Fruit fly (Drosophila melanogaster) whole organism, embryonic: ENCODE data around the gene ZnT63C.

Experiments
- Abd-B ChIP-seq: fragments of 200-800 bp; sonication (Bioruptor generic); optimal IDR thresholded peaks from 2 replicates; lab custom pipeline; 2018; ENCODE audit warnings: missing biosample characterization, mild to moderate bottlenecking, missing genetic modification characterization, moderate library complexity
- Bgb ChIP-seq: fragments of 200-800 bp; sonication (Bioruptor generic); IDR thresholded peaks from 2 replicates; pipeline ENCODE4 v1.3.6; 2022; ENCODE audit warnings: missing biosample characterization, missing genetic modification characterization; ENCODE audit not compliant: partially characterized antibody
- CG11456 ChIP-seq: fragments of 200-800 bp; sonication (Bioruptor generic); IDR thresholded peaks from 3 replicates; pipeline ENCODE4 v1.3.6; 2022; ENCODE audit warnings: missing biosample characterization, missing genetic modification characterization
- CG14014 ChIP-seq: fragments of 200-800 bp; sonication (Bioruptor generic); IDR thresholded peaks from 2 replicates; pipeline ENCODE4 v1.3.6; 2022; ENCODE audit warnings: missing biosample characterization, missing genetic modification characterization
- CG14050 ChIP-seq: fragments of 200-800 bp; sonication (Bioruptor generic); IDR thresholded peaks from 3 replicates; pipeline ENCODE4 v1.3.6; 2022; ENCODE audit warnings: missing biosample characterization, missing genetic modification characterization
- CG17385 ChIP-seq: fragments of 200-800 bp; sonication (Bioruptor generic); optimal IDR thresholded peaks from 3 replicates; lab custom pipeline; 2018; ENCODE audit warnings: missing biosample characterization, mild to moderate bottlenecking, missing genetic modification characterization
- CG17612 ChIP-seq: fragments of 200-800 bp; sonication (Bioruptor generic); IDR thresholded peaks from 2 replicates; pipeline ENCODE4 v1.3.6; 2022; ENCODE audit warnings: missing biosample characterization, missing genetic modification characterization
- CG2120 ChIP-seq: fragments of 200-800 bp; sonication (Bioruptor generic); optimal IDR thresholded peaks from 3 replicates; lab custom pipeline; 2016; ENCODE audit warnings: missing biosample characterization, missing genetic modification characterization
- CG2875 ChIP-seq: fragments of 200-800 bp; sonication (Bioruptor generic); optimal IDR thresholded peaks from 2 replicates; lab custom pipeline; 2017; ENCODE audit warnings: missing biosample characterization, mild to moderate bottlenecking, missing genetic modification characterization, missing genetic modification reagents
- CG3407 ChIP-seq: fragments of 200-800 bp; sonication (Bioruptor generic); optimal IDR thresholded peaks from 2 replicates; lab custom pipeline; 2018; ENCODE audit warnings: missing biosample characterization, mild to moderate bottlenecking, missing genetic modification characterization
- CG3838 ChIP-seq: fragments of 200-800 bp; sonication (Bioruptor generic); optimal IDR thresholded peaks from 3 replicates; lab custom pipeline; 2016; ENCODE audit warnings: missing biosample characterization, missing genetic modification characterization
- CG4328 ChIP-seq: fragments of 200-800 bp; sonication (Bioruptor generic); optimal IDR thresholded peaks from 3 replicates; lab custom pipeline; 2017; ENCODE audit warnings: missing biosample characterization, missing genetic modification reagents, missing genetic modification characterization
- CG4617 ChIP-seq: fragments of 200-800 bp; sonication (Bioruptor generic); optimal IDR thresholded peaks from 3 replicates; lab custom pipeline; 2016; ENCODE audit warnings: missing biosample characterization, missing genetic modification characterization, borderline replicate concordance
- CG5953 ChIP-seq: fragments of 200-800 bp; sonication (Bioruptor generic); IDR thresholded peaks from 2 replicates; pipeline ENCODE4 v1.3.6; 2022; ENCODE audit warnings: missing biosample characterization, missing genetic modification characterization
- CG6689 ChIP-seq: fragments of 200-800 bp; sonication (Bioruptor generic); IDR thresholded peaks from 2 replicates; pipeline ENCODE4 v1.3.6; 2022; ENCODE audit warnings: missing biosample characterization, missing genetic modification characterization
- CG7372 ChIP-seq: fragments of 200-800 bp; sonication (Bioruptor generic); IDR thresholded peaks from 2 replicates; pipeline ENCODE4 v1.3.6; 2022; ENCODE audit warnings: missing biosample characterization, missing genetic modification characterization
- CG7556 ChIP-seq: fragments of 200-800 bp; sonication (Bioruptor generic); optimal IDR thresholded peaks from 2 replicates; lab custom pipeline; 2017; ENCODE audit warnings: missing biosample characterization, mild to moderate bottlenecking, missing genetic modification characterization
- CG7963 ChIP-seq: fragments of 200-800 bp; sonication (Bioruptor generic); IDR thresholded peaks from 3 replicates; pipeline ENCODE4 v1.3.6; 2022; ENCODE audit warnings: missing biosample characterization, missing genetic modification characterization; ENCODE audit not compliant: partially characterized antibody
- CG8359 ChIP-seq: fragments of 200-800 bp; sonication (Bioruptor generic); optimal IDR thresholded peaks from 2 replicates; lab custom pipeline; 2017; ENCODE audit warnings: missing biosample characterization, mild to moderate bottlenecking, missing genetic modification characterization, borderline replicate concordance
- CG9797 ChIP-seq: fragments of 200-800 bp; sonication (Bioruptor generic); optimal IDR thresholded peaks from 3 replicates; lab custom pipeline; 2018; ENCODE audit warnings: missing biosample characterization, mild to moderate bottlenecking, missing genetic modification characterization
- D ChIP-seq, 2 experiments: fragments of 200-800 bp in 1 of 2; fragments of >200 bp in 1 of 2; sonication (Bioruptor generic) in 1 of 2; optimal IDR thresholded peaks; 2 replicates in 1 of 2; 3 replicates in 1 of 2; lab custom pipeline; 2017; ENCODE audit warnings: mild to moderate bottlenecking in 1 of 2, missing biosample characterization in 1 of 2, missing genetic modification characterization in 1 of 2, missing genetic modification reagents in 1 of 2
- Dip2 ChIP-seq: fragments of 200-800 bp; sonication (Bioruptor generic); IDR thresholded peaks from 2 replicates; pipeline ENCODE4 v1.3.6; 2022; ENCODE audit warnings: missing biosample characterization, missing genetic modification characterization
- Dp ChIP-seq: fragments of 200-800 bp; sonication (Bioruptor generic); optimal IDR thresholded peaks from 2 replicates; lab custom pipeline; 2018; ENCODE audit warnings: missing biosample characterization, mild to moderate bottlenecking, missing genetic modification characterization, moderate library complexity
- Eip74EF ChIP-seq, 2 experiments: fragments of 200-800 bp in 1 of 2; fragments of >200 bp in 1 of 2; sonication (Bioruptor generic) in 1 of 2; optimal IDR thresholded peaks; 2 replicates each; lab custom pipeline; 2017 to 2019; ENCODE audit warnings: missing biosample characterization in 2 of 2, missing genetic modification characterization in 2 of 2, mild to moderate bottlenecking in 1 of 2, moderate library complexity in 1 of 2
- Ets97D ChIP-seq: fragments of 200-800 bp; sonication (Bioruptor generic); optimal IDR thresholded peaks from 3 replicates; lab custom pipeline; 2016; ENCODE audit warnings: missing biosample characterization, missing genetic modification characterization
- H2.0 ChIP-seq: fragments of 200-800 bp; sonication (Bioruptor generic); IDR thresholded peaks from 2 replicates; pipeline ENCODE4 v1.3.6; 2022; ENCODE audit warnings: missing biosample characterization, missing genetic modification characterization
- Hand ChIP-seq: fragments of 200-800 bp; sonication (Bioruptor generic); optimal IDR thresholded peaks from 2 replicates; lab custom pipeline; 2017; ENCODE audit warnings: mild to moderate bottlenecking, missing biosample characterization, missing genetic modification reagents, missing genetic modification characterization
- Hmr ChIP-seq: fragments of 200-800 bp; sonication (Bioruptor generic); optimal IDR thresholded peaks from 3 replicates; lab custom pipeline; 2017; ENCODE audit warnings: mild to moderate bottlenecking, missing biosample characterization, missing genetic modification reagents, missing genetic modification characterization
- Hr39 ChIP-seq: fragments of >200 bp; optimal IDR thresholded peaks from 2 replicates; lab custom pipeline; 2017
- MESR4 ChIP-seq: fragments of 200-800 bp; sonication (Bioruptor generic); optimal IDR thresholded peaks from 2 replicates; lab custom pipeline; 2018; ENCODE audit warnings: missing biosample characterization, mild to moderate bottlenecking, missing genetic modification characterization, moderate library complexity
- Mad ChIP-seq: fragments of 200-800 bp; sonication (Bioruptor generic); optimal IDR thresholded peaks from 2 replicates; lab custom pipeline; 2016; ENCODE audit warnings: missing biosample characterization, missing genetic modification characterization
- Mrtf ChIP-seq: fragments of 200-800 bp; sonication (Bioruptor generic); IDR thresholded peaks from 3 replicates; pipeline ENCODE4 v1.3.6; 2022; ENCODE audit warnings: missing biosample characterization, missing genetic modification characterization
- Scr ChIP-seq: fragments of 200-800 bp; sonication (Bioruptor generic); IDR thresholded peaks from 2 replicates; pipeline ENCODE4 v1.3.6; 2022; ENCODE audit warnings: missing biosample characterization, missing genetic modification characterization; ENCODE audit not compliant: partially characterized antibody
- Sin3A ChIP-seq: fragments of >200 bp; optimal IDR thresholded peaks from 2 replicates; lab custom pipeline; 2018
- bbx ChIP-seq: fragments of 200-800 bp; sonication (Bioruptor generic); IDR thresholded peaks from 2 replicates; pipeline ENCODE4 v1.3.6; 2022; ENCODE audit warnings: missing biosample characterization, missing genetic modification characterization; ENCODE audit not compliant: partially characterized antibody
- btn ChIP-seq: fragments of 200-800 bp; sonication (Bioruptor generic); optimal IDR thresholded peaks from 2 replicates; lab custom pipeline; 2016; ENCODE audit warnings: missing biosample characterization, missing genetic modification characterization
- cas ChIP-seq: fragments of 200-800 bp; sonication (Bioruptor generic); IDR thresholded peaks from 2 replicates; pipeline ENCODE4 v1.3.6; 2022; ENCODE audit warnings: missing biosample characterization, missing genetic modification characterization
- crc ChIP-seq: fragments of 200-800 bp; sonication (Bioruptor generic); optimal IDR thresholded peaks from 2 replicates; lab custom pipeline; 2016; ENCODE audit warnings: missing biosample characterization, missing genetic modification characterization
- fd102C ChIP-seq: fragments of 200-800 bp; sonication (Bioruptor generic); optimal IDR thresholded peaks from 2 replicates; lab custom pipeline; 2018; ENCODE audit warnings: missing biosample characterization, mild to moderate bottlenecking, missing genetic modification characterization, moderate library complexity
- org-1 ChIP-seq: fragments of 200-800 bp; sonication (Bioruptor generic); optimal IDR thresholded peaks from 2 replicates; lab custom pipeline; 2017; ENCODE audit warnings: missing biosample characterization, missing genetic modification characterization
- pum ChIP-seq: fragments of 200-800 bp; sonication (Bioruptor generic); optimal IDR thresholded peaks from 2 replicates; lab custom pipeline; 2016; ENCODE audit warnings: missing biosample characterization, missing genetic modification characterization
- sim ChIP-seq: fragments of 200-800 bp; sonication (Bioruptor generic); IDR thresholded peaks from 2 replicates; pipeline ENCODE4 v1.3.6; 2022; ENCODE audit warnings: missing biosample characterization, missing genetic modification characterization
- sna ChIP-seq: fragments of 200-800 bp; sonication (Bioruptor generic); IDR thresholded peaks from 2 replicates; pipeline ENCODE4 v1.3.6; 2022; ENCODE audit warnings: missing biosample characterization, missing genetic modification characterization; ENCODE audit not compliant: partially characterized antibody
- sob ChIP-seq: fragments of 200-800 bp; sonication (Bioruptor generic); IDR thresholded peaks from 2 replicates; pipeline ENCODE4 v1.3.6; 2022; ENCODE audit warnings: missing biosample characterization, missing genetic modification characterization
- sqz ChIP-seq: fragments of 200-800 bp; sonication (Bioruptor generic); optimal IDR thresholded peaks from 3 replicates; lab custom pipeline; 2018; ENCODE audit warnings: missing biosample characterization, mild to moderate bottlenecking, missing genetic modification characterization
- stwl ChIP-seq: fragments of 200-800 bp; sonication (Bioruptor generic); optimal IDR thresholded peaks from 3 replicates; lab custom pipeline; 2018; ENCODE audit warnings: missing biosample characterization, mild to moderate bottlenecking, missing genetic modification characterization, moderate library complexity
- trem ChIP-seq: fragments of 200-800 bp; optimal IDR thresholded peaks from 3 replicates; lab custom pipeline; 2019; ENCODE audit warnings: missing biosample characterization, mild to moderate bottlenecking, missing genetic modification characterization, moderate library complexity
- wek ChIP-seq: fragments of 200-800 bp; sonication (Bioruptor generic); optimal IDR thresholded peaks from 3 replicates; lab custom pipeline; 2018; ENCODE audit warnings: missing biosample characterization, mild to moderate bottlenecking, missing genetic modification characterization, moderate library complexity
- zfh2 ChIP-seq: fragments of 200-800 bp; sonication (Bioruptor generic); optimal IDR thresholded peaks from 2 replicates; lab custom pipeline; 2016; ENCODE audit warnings: missing biosample characterization, missing genetic modification characterization

The ZnT63C gene

dm6 chr3L:3319992-3320732 is 16.7 kb downstream of the ZnT63C start (continued):
- TF ChIP-seq org-1 (peak; percentile 31), sob (GFP tag; lab: Robert Waterston, UW) (no peak), Abd-B (GFP tag; lab: Kevin White, UChicago) (no peak), Scr (GFP tag; lab: Robert Waterston, UW) (no peak), CG6689 (GFP tag; lab: Robert Waterston, UW) (no peak), CG7556 (GFP tag; lab: Kevin White, UChicago) (no peak), CG11456 (no peak; the same call in 2 of the 3 replicates), btn (GFP tag; lab: Kevin White, UChicago) (no peak), CG17612 (no peak), CG3407 (no peak), Ets97D (no peak), Mad (GFP tag; lab: Kevin White, UChicago) (no peak), pum (GFP tag; lab: Kevin White, UChicago) (no peak), H2.0 (GFP tag; lab: Robert Waterston, UW) (no peak), CG7372 (GFP tag; lab: Robert Waterston, UW) (no peak), Eip74EF (GFP tag; optimal IDR thresholded peaks at IDR 0.05; lab: Kevin White, UChicago) (peak in 1 of 2 experiments; percentile 58), sim (GFP tag; lab: Robert Waterston, UW) (no peak), CG14050 (GFP tag; lab: Robert Waterston, UW) (no peak), Hr39 (lab: Kevin White, UChicago) (no peak), CG2120 (GFP tag; lab: Kevin White, UChicago) (peak; percentile 56), cas (GFP tag; lab: Robert Waterston, UW) (no peak), crc (GFP tag; lab: Kevin White, UChicago) (peak; percentile 6), CG5953 (GFP tag; lab: Robert Waterston, UW) (no peak), CG8359 (GFP tag; lab: Kevin White, UChicago) (no peak), Sin3A (lab: Kevin White, UChicago) (no peak), CG14014 (GFP tag; lab: Robert Waterston, UW) (0 out of 2 replicates have a peak, but pooled peaks have one; percentile 47), zfh2 (GFP tag; lab: Kevin White, UChicago) (peak; percentile 39), trem (tag; lab: Kevin White, UChicago) (no peak), CG2875 (GFP tag; lab: Kevin White, UChicago) (no peak), Dip2 (GFP tag; lab: Robert Waterston, UW) (no peak), Dp (GFP tag; lab: Kevin White, UChicago) (no peak), CG9797 (GFP tag; lab: Kevin White, UChicago) (no peak), stwl (no peak), Hmr (GFP tag; lab: Kevin White, UChicago) (peak; percentile 48), fd102C (GFP tag; lab: Kevin White, UChicago) (no peak), Mrtf (GFP tag; lab: Robert Waterston, UW) (no peak), CG3838 (no peak), Hand (no peak), wek (GFP tag; lab: Kevin White, UChicago) (no peak)

dm6 chr3L:3325597-3325924 is 22.1 kb downstream of the ZnT63C start:
- TF ChIP-seq MESR4 (GFP tag; lab: Kevin White, UChicago) (peak; percentile 96), CG17385 (GFP tag; lab: Kevin White, UChicago) (peak; percentile 73), CG4617 (peak; percentile 71), sqz (GFP tag; lab: Kevin White, UChicago) (no peak), Bgb (GFP tag; lab: Robert Waterston, UW) (peak; percentile 5; the same call in 1 of the 2 replicates), CG4328 (no peak), D (optimal IDR thresholded peaks at IDR 0.05; lab: Kevin White, UChicago) (peak; percentile 62), D (GFP tag; optimal IDR thresholded peaks at IDR 0.05; lab: Kevin White, UChicago) (no peak), bbx (GFP tag; lab: Robert Waterston, UW) (peak; percentile 28; the same call in 1 of the 2 replicates), sna (GFP tag; lab: Robert Waterston, UW) (0 out of 2 replicates have a peak, but pooled peaks have one; percentile 20), CG7963 (GFP tag; lab: Robert Waterston, UW) (0 out of 3 replicates have a peak, but pooled peaks have one; percentile 35)
- TF ChIP-seq, all 482 proteins: peak for 8
